Fruit fly (Drosophila melanogaster) whole organism, adult: ENCODE data around the gene udt.

Experiments used
- CG11617 ChIP-seq: fragments of 200-800 bp; sonication (Bioruptor generic); optimal IDR thresholded peaks from 2 replicates; lab custom pipeline; 2017; ENCODE audit warnings: mild to moderate bottlenecking, missing biosample characterization, missing genetic modification reagents, missing genetic modification characterization
- CG12768 ChIP-seq: fragments of 200-800 bp; sonication (Bioruptor generic); optimal IDR thresholded peaks from 2 replicates; lab custom pipeline; 2017; ENCODE audit warnings: missing biosample characterization, missing genetic modification characterization, mild to moderate bottlenecking, moderate library complexity, missing genetic modification reagents
- CG14711 ChIP-seq: fragments of 200-800 bp; sonication (Bioruptor generic); optimal IDR thresholded peaks from 2 replicates; lab custom pipeline; 2018; ENCODE audit warnings: missing biosample characterization, mild to moderate bottlenecking, missing genetic modification characterization, moderate library complexity
- CG1620 ChIP-seq: fragments of 200-800 bp; sonication (Bioruptor generic); optimal IDR thresholded peaks from 2 replicates; lab custom pipeline; 2016; ENCODE audit warnings: missing biosample characterization, missing genetic modification characterization
- CG33017 ChIP-seq: fragments of 200-800 bp; sonication (Bioruptor generic); optimal IDR thresholded peaks from 2 replicates; lab custom pipeline; 2018; ENCODE audit warnings: missing biosample characterization, mild to moderate bottlenecking, missing genetic modification characterization, moderate library complexity
- CG5204 ChIP-seq: fragments of 200-800 bp; sonication (Bioruptor generic); optimal IDR thresholded peaks from 2 replicates; lab custom pipeline; 2016; ENCODE audit warnings: missing biosample characterization, missing genetic modification characterization
- CG7045 ChIP-seq: fragments of 200-800 bp; sonication (Bioruptor generic); optimal IDR thresholded peaks from 2 replicates; lab custom pipeline; 2017; ENCODE audit warnings: missing biosample characterization, mild to moderate bottlenecking, missing genetic modification characterization
- CG7101 ChIP-seq: fragments of 200-800 bp; sonication (Bioruptor generic); optimal IDR thresholded peaks from 2 replicates; lab custom pipeline; 2018; ENCODE audit warnings: missing biosample characterization, mild to moderate bottlenecking, missing genetic modification characterization, moderate library complexity
- Clk ChIP-seq: fragments of 200-800 bp; sonication (Bioruptor generic); optimal IDR thresholded peaks from 2 replicates; lab custom pipeline; 2017; ENCODE audit warnings: missing biosample characterization, missing genetic modification characterization
- Crg-1 ChIP-seq: fragments of 200-800 bp; sonication (Bioruptor generic); optimal IDR thresholded peaks from 2 replicates; lab custom pipeline; 2016; ENCODE audit warnings: missing biosample characterization, missing genetic modification characterization
- Hr96 ChIP-seq: fragments of 200-800 bp; sonication (Bioruptor generic); optimal IDR thresholded peaks from 2 replicates; lab custom pipeline; 2016; ENCODE audit warnings: missing biosample characterization, missing genetic modification characterization
- Mnt ChIP-seq: fragments of 200-800 bp; sonication (Bioruptor generic); optimal IDR thresholded peaks from 2 replicates; lab custom pipeline; 2016; ENCODE audit warnings: missing biosample characterization, mild to moderate bottlenecking, missing genetic modification characterization
- bab1 ChIP-seq: fragments of 200-800 bp; sonication (Bioruptor generic); optimal IDR thresholded peaks from 3 replicates; lab custom pipeline; 2019; ENCODE audit warnings: missing biosample characterization, mild to moderate bottlenecking, missing genetic modification characterization, moderate library complexity
- cic ChIP-seq: fragments of 200-800 bp; sonication (Bioruptor generic); optimal IDR thresholded peaks from 2 replicates; lab custom pipeline; 2017; ENCODE audit warnings: missing biosample characterization, mild to moderate bottlenecking, missing genetic modification characterization, moderate library complexity
- cnc ChIP-seq, 2 experiments: fragments of >200 bp; optimal IDR thresholded peaks; 2 replicates each; lab custom pipeline; 2017
- kay ChIP-seq: fragments of 200-800 bp; sonication (Bioruptor generic); peaks from one replicate; lab custom pipeline; 2016; ENCODE audit warnings: missing biosample characterization, missing genetic modification characterization, borderline replicate concordance
- ovo ChIP-seq: fragments of 200-800 bp; sonication (Bioruptor generic); optimal IDR thresholded peaks from 2 replicates; lab custom pipeline; 2016; ENCODE audit warnings: missing biosample characterization, missing genetic modification characterization
- pad ChIP-seq: fragments of 200-800 bp; sonication (Bioruptor generic); optimal IDR thresholded peaks from 3 replicates; lab custom pipeline; 2017; ENCODE audit warnings: missing biosample characterization, missing genetic modification characterization, mild to moderate bottlenecking, moderate library complexity, missing genetic modification reagents
- tj ChIP-seq: fragments of 200-800 bp; sonication (Bioruptor generic); optimal IDR thresholded peaks from 3 replicates; lab custom pipeline; 2017; ENCODE audit warnings: missing biosample characterization, mild to moderate bottlenecking, missing genetic modification characterization, moderate library complexity
- toe ChIP-seq: fragments of 200-800 bp; sonication (Bioruptor generic); optimal IDR thresholded peaks from 2 replicates; lab custom pipeline; 2016; ENCODE audit warnings: missing biosample characterization, missing genetic modification characterization

Gene udt

DNA sequence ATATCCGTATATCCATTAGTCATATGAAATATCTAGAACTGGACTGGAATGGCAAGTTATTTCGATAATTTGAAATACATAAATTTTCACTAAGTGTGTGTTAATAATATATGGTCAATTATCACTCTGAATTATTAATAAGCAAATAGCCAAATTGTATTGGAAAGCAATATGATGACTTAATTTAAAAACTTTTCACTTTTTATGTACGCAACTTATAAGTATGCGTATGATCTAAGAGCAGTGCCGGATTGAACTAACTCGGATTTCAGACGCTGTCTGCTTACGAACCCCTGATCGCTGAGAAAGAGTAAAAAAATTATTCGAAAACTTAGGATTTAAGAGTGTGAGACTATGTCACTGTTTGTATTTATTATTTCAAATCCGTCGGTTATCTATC, 41.5 kb downstream of the udt start, which contains the start of gene CG10232:
Gene CG10232 (minus strand): TSS at position 101 of the 400 bp plus-strand sequence.
- TF ChIP-seq Clk (GFP tag; lab: Kevin White, UChicago) (no peak), cic (GFP tag; lab: Kevin White, UChicago) (no peak), Mnt (GFP tag; lab: Kevin White, UChicago) (no peak), Hr96 (GFP tag; lab: Kevin White, UChicago) (no peak), Crg-1 (GFP tag; lab: Kevin White, UChicago) (no peak), CG33017 (no peak), CG7101 (tag; lab: Kevin White, UChicago) (no peak)

DNA sequence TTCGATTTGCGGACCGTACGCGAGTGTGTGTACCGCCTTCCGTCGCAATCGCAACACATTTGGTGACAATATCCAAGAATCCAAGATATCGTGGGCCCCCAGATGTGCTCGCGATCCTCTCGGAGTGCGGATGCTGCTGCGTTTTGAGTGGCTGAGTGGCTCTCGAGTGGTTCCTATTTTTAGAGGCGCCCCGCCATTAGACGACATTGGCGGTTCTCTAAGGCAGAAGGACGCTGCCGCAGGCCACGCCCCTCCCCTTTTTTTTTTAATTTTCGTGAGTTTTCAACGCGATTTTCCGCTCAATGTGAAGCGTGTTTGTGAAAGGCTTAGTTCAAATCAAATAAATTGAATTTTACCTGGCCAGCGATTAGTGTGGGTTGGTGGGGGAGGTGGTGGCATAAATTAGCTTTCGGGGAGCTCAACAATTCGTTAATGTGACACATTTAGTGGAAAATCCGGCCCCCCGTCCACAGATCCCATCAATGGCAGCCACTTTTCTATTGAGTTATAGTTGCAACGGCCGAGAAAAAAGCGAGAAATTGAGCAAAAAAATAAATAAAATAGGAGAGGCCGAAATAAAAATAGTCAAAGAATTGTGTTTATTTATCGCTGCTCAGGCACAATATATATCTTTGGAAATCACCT, 44.6 kb downstream of the udt start, which contains the start of gene nau:
Gene nau (minus strand): TSS at position 61 of the 645 bp plus-strand sequence.
- TF ChIP-seq ovo (GFP tag; lab: Kevin White, UChicago) (no peak), CG12768 (GFP tag; lab: Kevin White, UChicago) (no peak), Crg-1 (GFP tag; lab: Kevin White, UChicago) (no peak), pad (GFP tag; lab: Kevin White, UChicago) (no peak), Hr96 (GFP tag; lab: Kevin White, UChicago) (no peak), Mnt (GFP tag; lab: Kevin White, UChicago) (no peak), CG5204 (no peak), CG14711 (tag; lab: Kevin White, UChicago) (no peak), toe (GFP tag; lab: Kevin White, UChicago) (no peak), CG1620 (no peak), kay (GFP tag; lab: Kevin White, UChicago) (no peak), Clk (GFP tag; lab: Kevin White, UChicago) (no peak), cnc (optimal IDR thresholded peaks at IDR 0.05; lab: Kevin White, UChicago) (no peak), cic (GFP tag; lab: Kevin White, UChicago) (no peak), bab1 (GFP tag; lab: Kevin White, UChicago) (no peak), CG33017 (no peak), CG7045 (no peak), CG11617 (GFP tag; lab: Kevin White, UChicago) (no peak), CG7101 (tag; lab: Kevin White, UChicago) (no peak)

DNA sequence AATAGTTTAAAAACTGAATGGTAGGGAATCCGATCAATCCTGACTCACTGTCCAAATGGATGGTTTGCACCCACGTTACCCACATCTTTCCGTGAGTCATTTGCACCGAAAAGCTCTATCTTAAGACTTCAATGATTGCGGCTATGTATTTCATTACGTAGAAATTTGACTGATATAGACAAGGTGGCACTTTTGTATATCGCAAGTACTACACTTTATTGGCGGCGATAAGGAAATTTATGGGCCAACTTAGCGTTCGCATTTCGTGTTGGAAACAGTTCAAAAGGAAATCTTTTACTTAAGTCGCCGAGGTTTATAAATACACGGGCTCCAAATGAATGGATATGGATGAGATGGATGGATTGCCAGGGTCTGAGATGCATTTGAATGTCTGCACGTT, 48.2 kb downstream of the udt start:
- TF ChIP-seq kay (GFP tag; lab: Kevin White, UChicago) (peak; percentile 47), CG1620 (no peak)

DNA sequence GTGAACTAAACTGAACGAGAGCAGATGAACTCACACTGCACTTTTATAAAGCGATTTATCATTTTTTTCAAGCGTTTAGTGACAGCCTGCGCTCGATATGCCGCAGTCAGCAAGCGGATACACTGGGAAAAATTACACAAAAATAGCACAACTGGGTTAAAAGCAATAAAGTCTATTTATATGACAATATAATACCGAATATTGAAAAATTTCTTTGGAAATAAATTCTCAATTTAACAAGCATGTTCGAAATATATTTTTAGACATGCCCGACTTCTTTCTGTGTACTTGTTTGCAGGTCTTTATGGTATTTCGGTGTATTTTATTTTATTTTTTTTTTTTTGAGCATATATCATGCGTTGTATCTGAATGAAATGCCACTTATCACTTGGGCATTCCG, 49.2 kb downstream of the udt start:
- TF ChIP-seq Hr96 (GFP tag; lab: Kevin White, UChicago) = no peak
- TF ChIP-seq CG14711 (tag; lab: Kevin White, UChicago) = peak; percentile 22
- TF ChIP-seq toe (GFP tag; lab: Kevin White, UChicago) = no peak
- peak; percentile 11 for TF ChIP-seq tj
- no peak for TF ChIP-seq Crg-1 (GFP tag; lab: Kevin White, UChicago)
- no peak for TF ChIP-seq Mnt (GFP tag; lab: Kevin White, UChicago)
- TF ChIP-seq bab1 (GFP tag; lab: Kevin White, UChicago) = peak; percentile 4

DNA sequence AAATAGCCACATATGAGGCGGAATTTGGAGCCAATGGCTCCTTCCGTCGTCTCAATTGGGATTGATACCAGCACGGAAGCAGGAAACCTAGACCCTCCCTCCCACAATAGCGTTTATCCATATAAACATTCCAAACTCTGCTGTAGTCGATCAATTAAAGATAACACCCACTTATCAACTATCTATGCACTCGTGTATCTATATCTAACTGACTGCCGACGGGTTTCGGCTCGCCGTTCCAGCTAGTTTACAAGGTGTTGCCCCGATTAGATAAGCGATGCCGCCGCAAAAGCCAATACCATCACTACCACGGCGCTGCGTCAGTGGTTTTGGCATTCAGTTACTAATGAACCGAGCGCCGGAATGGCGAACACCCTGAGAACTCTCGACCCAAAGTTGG, 51.9 kb downstream of the udt start, which contains the start of gene CG10300:
Gene CG10300 (plus strand): TSS at position 333 of the 400 bp plus-strand sequence.
- TF ChIP-seq cic (GFP tag; lab: Kevin White, UChicago) (peak; percentile 53), CG7045 (no peak), CG12768 (GFP tag; lab: Kevin White, UChicago) (peak; percentile 7)
